Worm (Caenorhabditis elegans) whole organism, early embryonic: ENCODE measurements around the gene pmp-2.

Experiments used
- B0310.2 ChIP-seq: sonication (generic microtip); optimal IDR thresholded peaks from 2 replicates; lab custom pipeline; 2016; ENCODE audit warnings: mild to moderate bottlenecking, missing genetic modification characterization, missing compliant biosample characterization
- ama-1 ChIP-seq: fragments of 150-350 bp; optimal IDR thresholded peaks from 2 replicates; lab custom pipeline; 2014
- ceh-13 ChIP-seq: fragments of 200-800 bp; sonication (Bioruptor generic); optimal IDR thresholded peaks from 2 replicates; lab custom pipeline; 2018; ENCODE audit warnings: mild to moderate bottlenecking, missing genetic modification characterization, missing compliant biosample characterization
- ceh-36 ChIP-seq: sonication (generic microtip); optimal IDR thresholded peaks from 2 replicates; lab custom pipeline; 2016; ENCODE audit warnings: missing genetic modification characterization, inconsistent platforms, missing compliant biosample characterization
- ets-7 ChIP-seq: sonication (generic microtip); optimal IDR thresholded peaks from 2 replicates; lab custom pipeline; 2016; ENCODE audit warnings: missing genotype, missing genetic modification characterization, missing compliant biosample characterization
- flt-1 ChIP-seq: fragments of 200-800 bp; sonication (Bioruptor generic); IDR thresholded peaks from 2 replicates; pipeline ENCODE4 v1.3.6; 2022; ENCODE audit warnings: missing genetic modification characterization, missing compliant biosample characterization
- hnd-1 ChIP-seq: sonication (generic microtip); optimal IDR thresholded peaks from 2 replicates; lab custom pipeline; 2016; ENCODE audit warnings: missing genetic modification characterization, missing compliant biosample characterization
- pes-1 ChIP-seq: fragments of 200-800 bp; sonication (Bioruptor generic); IDR thresholded peaks from 2 replicates; pipeline ENCODE4 v1.3.6; 2022; ENCODE audit warnings: missing genetic modification reagents, missing genetic modification characterization, missing compliant biosample characterization
- scrt-1 ChIP-seq: fragments of 200-800 bp; sonication (Bioruptor generic); IDR thresholded peaks from 2 replicates; pipeline ENCODE4 v1.3.6; 2022; ENCODE audit warnings: missing genetic modification characterization, missing compliant biosample characterization
- sea-1 ChIP-seq: fragments of 200-800 bp; sonication (Bioruptor generic); conservative IDR thresholded peaks from 2 replicates; pipeline ENCODE4 v1.3.6; 2022; ENCODE audit warnings: missing genetic modification characterization, missing compliant biosample characterization
- tbx-11 ChIP-seq: fragments of 200-800 bp; sonication (Bioruptor generic); IDR thresholded peaks from 2 replicates; pipeline ENCODE4 v1.3.6; 2022; ENCODE audit warnings: missing genetic modification characterization, missing compliant biosample characterization
- tbx-37 ChIP-seq: fragments of 200-800 bp; sonication (Bioruptor generic); conservative IDR thresholded peaks from 2 replicates; pipeline ENCODE4 v1.3.6; 2022; ENCODE audit warnings: missing genetic modification reagents, missing genetic modification characterization, missing compliant biosample characterization
- tra-4 ChIP-seq: sonication (generic microtip); optimal IDR thresholded peaks from 2 replicates; lab custom pipeline; 2017; ENCODE audit warnings: missing genetic modification characterization, missing compliant biosample characterization

DNA sequence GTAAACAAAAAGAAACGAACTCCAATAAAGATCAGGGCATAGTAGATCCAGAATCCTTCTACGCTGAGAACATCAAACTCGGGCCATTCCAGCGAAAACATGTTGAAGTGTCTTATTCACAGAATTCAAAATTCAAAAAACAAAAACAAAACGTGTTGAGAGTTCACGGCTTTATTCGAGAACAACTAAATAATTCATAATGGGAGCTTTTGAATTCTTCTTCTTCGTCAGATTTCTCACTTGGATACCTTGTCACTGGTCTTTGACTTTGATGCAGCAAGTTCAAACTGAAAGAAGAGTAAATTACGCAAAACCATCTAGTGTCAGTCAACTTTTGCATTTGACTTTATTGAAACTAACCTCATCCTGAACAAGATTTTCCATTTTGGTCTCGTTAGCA, 30.1 kb upstream of the pmp-2 start, which contains the start of gene B0252.11:
- TF ChIP-seq ama-1 (no peak), ets-7 (tag; lab: Kevin White, UChicago) (no peak), flt-1 (GFP tag; lab: Robert Waterston, UW) (no peak), sea-1 (no peak), tbx-37 (GFP tag; lab: Robert Waterston, UW) (no peak), tra-4 (tag; lab: Kevin White, UChicago) (no peak), tbx-11 (GFP tag; lab: Robert Waterston, UW) (no peak), ceh-13 (GFP tag; lab: Kevin White, UChicago) (no peak), pes-1 (no peak), B0310.2 (tag; lab: Kevin White, UChicago) (no peak), scrt-1 (GFP tag; lab: Robert Waterston, UW) (no peak), hnd-1 (no peak), ceh-36 (no peak)
